Fruit fly (Drosophila melanogaster) whole organism, embryonic: Measurements from ENCODE around the gene KdelR.

Experiments used
- Asciz ChIP-seq: fragments of 200-800 bp; sonication (Bioruptor generic); optimal IDR thresholded peaks from 2 replicates; lab custom pipeline; 2017; ENCODE audit warnings: missing biosample characterization, mild to moderate bottlenecking, missing genetic modification characterization, missing genetic modification reagents
- Bteb2 ChIP-seq: fragments of 200-800 bp; sonication (Bioruptor generic); optimal IDR thresholded peaks from 2 replicates; lab custom pipeline; 2016; ENCODE audit warnings: missing biosample characterization, missing genetic modification characterization
- CG11085 ChIP-seq: fragments of 200-800 bp; sonication (Bioruptor generic); IDR thresholded peaks from 2 replicates; pipeline ENCODE4 v1.3.6; 2022; ENCODE audit warnings: missing biosample characterization, missing genetic modification characterization
- CG12155 ChIP-seq: fragments of 200-800 bp; sonication (Bioruptor generic); optimal IDR thresholded peaks from 3 replicates; lab custom pipeline; 2016; ENCODE audit warnings: missing biosample characterization, missing genetic modification characterization
- CG14860 ChIP-seq: fragments of 200-800 bp; sonication (Bioruptor generic); IDR thresholded peaks from 3 replicates; pipeline ENCODE4 v1.3.6; 2022; ENCODE audit warnings: missing biosample characterization, missing genetic modification characterization; ENCODE audit not compliant: partially characterized antibody
- CG1529 ChIP-seq: fragments of 200-800 bp; sonication (Bioruptor generic); optimal IDR thresholded peaks from 3 replicates; lab custom pipeline; 2018; ENCODE audit warnings: missing biosample characterization, missing genetic modification characterization
- CG17568 ChIP-seq: fragments of 200-800 bp; sonication (Bioruptor generic); optimal IDR thresholded peaks from 2 replicates; lab custom pipeline; 2018; ENCODE audit warnings: missing biosample characterization, mild to moderate bottlenecking, missing genetic modification characterization, moderate library complexity
- CG18476 ChIP-seq: fragments of 200-800 bp; sonication (Bioruptor generic); optimal IDR thresholded peaks from 2 replicates; lab custom pipeline; 2016; ENCODE audit warnings: missing biosample characterization, mild to moderate bottlenecking, missing genetic modification characterization
- CG2120 ChIP-seq: fragments of 200-800 bp; sonication (Bioruptor generic); optimal IDR thresholded peaks from 3 replicates; lab custom pipeline; 2016; ENCODE audit warnings: missing biosample characterization, missing genetic modification characterization
- CG32767 ChIP-seq: fragments of 200-800 bp; sonication (Bioruptor generic); IDR thresholded peaks from 2 replicates; pipeline ENCODE4 v1.3.6; 2022; ENCODE audit warnings: missing biosample characterization, missing genetic modification characterization
- CG34422 ChIP-seq: fragments of 200-800 bp; sonication (Bioruptor generic); IDR thresholded peaks from 3 replicates; pipeline ENCODE4 v1.3.6; 2022; ENCODE audit warnings: missing biosample characterization, missing genetic modification characterization
- CG5953 ChIP-seq: fragments of 200-800 bp; sonication (Bioruptor generic); IDR thresholded peaks from 2 replicates; pipeline ENCODE4 v1.3.6; 2022; ENCODE audit warnings: missing biosample characterization, missing genetic modification characterization
- CG7556 ChIP-seq: fragments of 200-800 bp; sonication (Bioruptor generic); optimal IDR thresholded peaks from 2 replicates; lab custom pipeline; 2017; ENCODE audit warnings: missing biosample characterization, mild to moderate bottlenecking, missing genetic modification characterization
- CG8388 ChIP-seq: fragments of 200-800 bp; sonication (Bioruptor generic); optimal IDR thresholded peaks from 2 replicates; lab custom pipeline; 2019; ENCODE audit warnings: missing biosample characterization, mild to moderate bottlenecking, missing genetic modification characterization, moderate library complexity
- D19A ChIP-seq: fragments of 200-800 bp; optimal IDR thresholded peaks from 3 replicates; lab custom pipeline; 2019; ENCODE audit warnings: missing biosample characterization, mild to moderate bottlenecking, missing genetic modification characterization, moderate library complexity
- Doc2 ChIP-seq: fragments of 200-800 bp; sonication (Bioruptor generic); IDR thresholded peaks from 2 replicates; pipeline ENCODE4 v1.3.6; 2022; ENCODE audit warnings: missing biosample characterization, missing genetic modification characterization
- GATAe ChIP-seq: fragments of 200-800 bp; sonication (Bioruptor generic); conservative IDR thresholded peaks from 2 replicates; pipeline ENCODE4 v1.3.6; 2022; ENCODE audit warnings: missing biosample characterization, missing genetic modification characterization
- Hand ChIP-seq: fragments of 200-800 bp; sonication (Bioruptor generic); optimal IDR thresholded peaks from 2 replicates; lab custom pipeline; 2017; ENCODE audit warnings: mild to moderate bottlenecking, missing biosample characterization, missing genetic modification reagents, missing genetic modification characterization
- Lhr ChIP-seq: fragments of 200-800 bp; sonication (Bioruptor generic); optimal IDR thresholded peaks from 3 replicates; lab custom pipeline; 2017; ENCODE audit warnings: mild to moderate bottlenecking, missing biosample characterization, missing genetic modification reagents, missing genetic modification characterization
- Mad ChIP-seq: fragments of 200-800 bp; sonication (Bioruptor generic); optimal IDR thresholded peaks from 2 replicates; lab custom pipeline; 2016; ENCODE audit warnings: missing biosample characterization, missing genetic modification characterization
- Max ChIP-seq: fragments of 200-800 bp; sonication (Bioruptor generic); optimal IDR thresholded peaks from 2 replicates; lab custom pipeline; 2016; ENCODE audit warnings: missing biosample characterization, mild to moderate bottlenecking, missing genetic modification characterization
- Meics ChIP-seq: fragments of 200-800 bp; sonication (Bioruptor generic); optimal IDR thresholded peaks from 2 replicates; lab custom pipeline; 2017; ENCODE audit warnings: missing biosample characterization, mild to moderate bottlenecking, missing genetic modification characterization
- Mes4 ChIP-seq: fragments of 200-800 bp; sonication (Bioruptor generic); optimal IDR thresholded peaks from 2 replicates; lab custom pipeline; 2016; ENCODE audit warnings: missing biosample characterization, missing genetic modification characterization
- Mrtf ChIP-seq: fragments of 200-800 bp; sonication (Bioruptor generic); IDR thresholded peaks from 3 replicates; pipeline ENCODE4 v1.3.6; 2022; ENCODE audit warnings: missing biosample characterization, missing genetic modification characterization
- NK7.1 ChIP-seq: fragments of 200-800 bp; sonication (Bioruptor generic); optimal IDR thresholded peaks from 3 replicates; lab custom pipeline; 2016; ENCODE audit warnings: missing biosample characterization, missing genetic modification characterization
- Opbp ChIP-seq: fragments of 200-800 bp; sonication (Bioruptor generic); IDR thresholded peaks from 3 replicates; pipeline ENCODE4 v1.3.6; 2022; ENCODE audit warnings: missing biosample characterization, missing genetic modification characterization; ENCODE audit not compliant: partially characterized antibody
- Optix ChIP-seq: fragments of 200-800 bp; sonication (Bioruptor generic); IDR thresholded peaks from 3 replicates; pipeline ENCODE4 v1.3.6; 2022; ENCODE audit warnings: missing biosample characterization, missing genetic modification characterization
- Sox102F ChIP-seq: fragments of 200-800 bp; sonication (Bioruptor generic); optimal IDR thresholded peaks from 2 replicates; lab custom pipeline; 2018; ENCODE audit warnings: missing biosample characterization, mild to moderate bottlenecking, missing genetic modification characterization, moderate library complexity
- Trl ChIP-seq, 3 experiments: fragments of >200 bp in 2 of 3; fragments of 200-800 bp in 1 of 3; sonication (Bioruptor generic) in 1 of 3; optimal IDR thresholded peaks; 2 replicates in 1 of 3; 3 replicates in 2 of 3; lab custom pipeline; 2016 to 2017; ENCODE audit warnings: missing biosample characterization in 1 of 3, missing genetic modification characterization in 1 of 3
- Vsx1 ChIP-seq: fragments of 200-800 bp; sonication (Bioruptor generic); optimal IDR thresholded peaks from 2 replicates; lab custom pipeline; 2017; ENCODE audit warnings: missing biosample characterization, mild to moderate bottlenecking, missing genetic modification characterization, missing genetic modification reagents
- ab ChIP-seq: fragments of 200-800 bp; sonication (Bioruptor generic); optimal IDR thresholded peaks from 2 replicates; lab custom pipeline; 2016; ENCODE audit warnings: missing biosample characterization, missing genetic modification characterization
- abd-A ChIP-seq: fragments of 200-800 bp; sonication (Bioruptor generic); optimal IDR thresholded peaks from 3 replicates; lab custom pipeline; 2019; ENCODE audit warnings: missing biosample characterization, mild to moderate bottlenecking, missing genetic modification characterization, moderate library complexity
- bsh ChIP-seq, 2 experiments: fragments of 200-800 bp; sonication (Bioruptor generic); optimal IDR thresholded peaks; 2 replicates each; lab custom pipeline; 2017 to 2018; ENCODE audit warnings: mild to moderate bottlenecking in 2 of 2, missing biosample characterization in 2 of 2, missing genetic modification characterization in 2 of 2, moderate library complexity in 1 of 2
- caup ChIP-seq: fragments of 200-800 bp; sonication (Bioruptor generic); optimal IDR thresholded peaks from 3 replicates; lab custom pipeline; 2017; ENCODE audit warnings: missing biosample characterization, mild to moderate bottlenecking, missing genetic modification characterization, moderate library complexity; ENCODE audit not compliant: severe bottlenecking
- cg ChIP-seq: fragments of 200-800 bp; sonication (Bioruptor generic); optimal IDR thresholded peaks from 3 replicates; lab custom pipeline; 2019; ENCODE audit warnings: missing biosample characterization, mild to moderate bottlenecking, missing genetic modification characterization, moderate library complexity
- dati ChIP-seq: fragments of 200-800 bp; sonication (Bioruptor generic); IDR thresholded peaks from 2 replicates; pipeline ENCODE4 v1.3.6; 2022; ENCODE audit warnings: missing biosample characterization, missing genetic modification characterization
- disco-r ChIP-seq: fragments of 200-800 bp; sonication (Bioruptor generic); optimal IDR thresholded peaks from 2 replicates; lab custom pipeline; 2016; ENCODE audit warnings: missing biosample characterization, missing genetic modification characterization
- dm ChIP-seq: fragments of 200-800 bp; sonication (Bioruptor generic); optimal IDR thresholded peaks from 3 replicates; lab custom pipeline; 2016; ENCODE audit warnings: missing biosample characterization, missing genetic modification characterization
- ewg ChIP-seq: fragments of 200-800 bp; sonication (Bioruptor generic); optimal IDR thresholded peaks from 3 replicates; lab custom pipeline; 2017; ENCODE audit warnings: mild to moderate bottlenecking, missing biosample characterization, missing genetic modification reagents, missing genetic modification characterization
- exex ChIP-seq: fragments of 200-800 bp; sonication (Bioruptor generic); optimal IDR thresholded peaks from 4 replicates; lab custom pipeline; 2018; ENCODE audit warnings: missing biosample characterization, mild to moderate bottlenecking, missing genetic modification characterization, moderate library complexity
- gsb-n ChIP-seq: fragments of 200-800 bp; sonication (Bioruptor generic); optimal IDR thresholded peaks from 3 replicates; lab custom pipeline; 2018; ENCODE audit warnings: missing biosample characterization, mild to moderate bottlenecking, missing genetic modification characterization
- nerfin-2 ChIP-seq: fragments of 200-800 bp; sonication (Bioruptor generic); IDR thresholded peaks from 2 replicates; pipeline ENCODE4 v1.3.6; 2022; ENCODE audit warnings: missing biosample characterization, missing genetic modification characterization; ENCODE audit not compliant: partially characterized antibody
- nom ChIP-seq: fragments of 200-800 bp; sonication (Bioruptor generic); optimal IDR thresholded peaks from 2 replicates; lab custom pipeline; 2017; ENCODE audit warnings: missing biosample characterization, missing genetic modification characterization, mild to moderate bottlenecking, moderate library complexity, missing genetic modification reagents
- oc ChIP-seq: fragments of 200-800 bp; sonication (Bioruptor generic); optimal IDR thresholded peaks from 2 replicates; lab custom pipeline; 2018; ENCODE audit warnings: missing biosample characterization, mild to moderate bottlenecking, missing genetic modification characterization, moderate library complexity
- prd ChIP-seq, 3 experiments: fragments of >200 bp in 2 of 3; fragments of 200-800 bp in 1 of 3; sonication (Bioruptor generic) in 1 of 3; optimal IDR thresholded peaks in 2 of 3; IDR thresholded peaks in 1 of 3; 2 replicates in 2 of 3; 3 replicates in 1 of 3; pipeline versions ENCODE4 v1.3.6 to Lab custom; 2017 to 2022; ENCODE audit warnings: missing biosample characterization in 1 of 3, missing genetic modification characterization in 1 of 3
- sqz ChIP-seq: fragments of 200-800 bp; sonication (Bioruptor generic); optimal IDR thresholded peaks from 3 replicates; lab custom pipeline; 2018; ENCODE audit warnings: missing biosample characterization, mild to moderate bottlenecking, missing genetic modification characterization
- tup ChIP-seq: fragments of 200-800 bp; sonication (Bioruptor generic); optimal IDR thresholded peaks from 2 replicates; lab custom pipeline; 2016; ENCODE audit warnings: missing biosample characterization, mild to moderate bottlenecking, missing genetic modification characterization, moderate library complexity
- wdn ChIP-seq: fragments of 200-800 bp; sonication (Bioruptor generic); IDR thresholded peaks from 2 replicates; pipeline ENCODE4 v1.3.6; 2022; ENCODE audit warnings: missing biosample characterization, missing genetic modification characterization

The KdelR gene

dm6 chr2L:10408122-10408576 lies 18.5 kb upstream of the KdelR start, which contains the start of the genes Ip259 and RpS27A:
Gene Ip259 (plus strand): TSS chr2L:10408352.
Gene RpS27A (plus strand): TSS chr2L:10408352.
- TF ChIP-seq CG14860 (GFP tag; lab: Robert Waterston, UW) (no peak), CG8388 (GFP tag; lab: Kevin White, UChicago) (peak; percentile 53), Sox102F (GFP tag; lab: Kevin White, UChicago) (no peak), bsh (GFP tag; optimal IDR thresholded peaks at IDR 0.05; lab: Kevin White, UChicago) (peak in 1 of 2 experiments; percentile 61), nerfin-2 (GFP tag; lab: Robert Waterston, UW) (no peak), CG32767 (GFP tag; lab: Robert Waterston, UW) (peak; percentile 61; the same call in 1 of the 2 replicates), Max (peak; percentile 86), CG1529 (GFP tag; lab: Kevin White, UChicago) (peak; percentile 55), disco-r (GFP tag; lab: Kevin White, UChicago) (peak; percentile 43), tup (GFP tag; lab: Kevin White, UChicago) (no peak), Doc2 (GFP tag; lab: Robert Waterston, UW) (no peak), prd (optimal IDR thresholded peaks at IDR 0.05; lab: Kevin White, UChicago) (no peak), prd (GFP tag; IDR thresholded peaks at IDR 0.05; lab: Robert Waterston, UW) (peak; percentile 62; the same call in 2 of the 3 replicates), Mes4 (GFP tag; lab: Kevin White, UChicago) (peak; percentile 87), Optix (GFP tag; lab: Robert Waterston, UW) (peak; percentile 77; the same call in 2 of the 3 replicates), CG7556 (GFP tag; lab: Kevin White, UChicago) (no peak), exex (tag; lab: Kevin White, UChicago) (no peak), ab (GFP tag; lab: Kevin White, UChicago) (no peak), Opbp (GFP tag; lab: Robert Waterston, UW) (no peak; the same call in 2 of the 3 replicates), cg (GFP tag; lab: Kevin White, UChicago) (no peak), CG2120 (GFP tag; lab: Kevin White, UChicago) (peak; percentile 56), Asciz (peak; percentile 70), sqz (GFP tag; lab: Kevin White, UChicago) (no peak), Vsx1 (GFP tag; lab: Kevin White, UChicago) (peak; percentile 61), wdn (GFP tag; lab: Robert Waterston, UW) (peak; percentile 54; the same call in 1 of the 2 replicates), ewg (GFP tag; lab: Kevin White, UChicago) (peak; percentile 64), Meics (GFP tag; lab: Kevin White, UChicago) (peak; percentile 91), oc (tag; lab: Kevin White, UChicago) (no peak), CG11085 (peak; percentile 75), gsb-n (tag; lab: Kevin White, UChicago) (peak; percentile 67), D19A (tag; lab: Kevin White, UChicago) (peak; percentile 45), CG5953 (GFP tag; lab: Robert Waterston, UW) (peak; percentile 65; the same call in 1 of the 2 replicates), Hand (GFP tag; lab: Kevin White, UChicago) (peak; percentile 25), abd-A (tag; lab: Kevin White, UChicago) (no peak), NK7.1 (GFP tag; lab: Kevin White, UChicago) (peak; percentile 44), GATAe (GFP tag; lab: Robert Waterston, UW) (no peak), Mrtf (GFP tag; lab: Robert Waterston, UW) (no peak; the same call in 1 of the 3 replicates), dati (GFP tag; lab: Robert Waterston, UW) (peak; percentile 58), dm (GFP tag; lab: Kevin White, UChicago) (peak; percentile 96), caup (GFP tag; lab: Kevin White, UChicago) (peak; percentile 93), Bteb2 (peak; percentile 55), Trl (optimal IDR thresholded peaks at IDR 0.05; lab: Kevin White, UChicago) (no peak), Trl (GFP tag; optimal IDR thresholded peaks at IDR 0.05; lab: Kevin White, UChicago) (peak; percentile 78), CG18476 (GFP tag; lab: Kevin White, UChicago) (peak; percentile 42), CG17568 (GFP tag; lab: Kevin White, UChicago) (peak; percentile 64), Mad (peak; percentile 46), nom (GFP tag; lab: Kevin White, UChicago) (peak; percentile 83), CG12155 (peak; percentile 33), CG34422 (GFP tag; lab: Robert Waterston, UW) (peak; percentile 83; the same call in 2 of the 3 replicates), Lhr (peak; percentile 74)
